Fruit fly (Drosophila melanogaster) whole organism, pupa: ENCODE measurements around the gene CG1889.
A peak's percentile ranks its signal among the peaks of the same experiment; 100 is the strongest.

Experiments
- CG10348 ChIP-seq: fragments of 200-800 bp; sonication (Bioruptor generic); IDR thresholded peaks from 2 replicates; pipeline ENCODE4 v1.3.6; 2022; ENCODE audit warnings: missing biosample characterization, missing genetic modification characterization
- CG12605 ChIP-seq: fragments of 200-800 bp; sonication (Bioruptor generic); IDR thresholded peaks from 2 replicates; pipeline ENCODE4 v1.3.6; 2022; ENCODE audit warnings: missing biosample characterization, missing genetic modification characterization
- CG13204 ChIP-seq: fragments of 200-800 bp; sonication (Bioruptor generic); optimal IDR thresholded peaks from 2 replicates; lab custom pipeline; 2018; ENCODE audit warnings: missing biosample characterization, mild to moderate bottlenecking, missing genetic modification characterization, moderate library complexity
- CG14655 ChIP-seq: fragments of 200-800 bp; sonication (Bioruptor generic); optimal IDR thresholded peaks from 3 replicates; lab custom pipeline; 2017; ENCODE audit warnings: mild to moderate bottlenecking, missing biosample characterization, missing genetic modification reagents, missing genetic modification characterization
- CG15710 ChIP-seq: fragments of 200-800 bp; sonication (Bioruptor generic); optimal IDR thresholded peaks from 2 replicates; lab custom pipeline; 2018; ENCODE audit warnings: missing biosample characterization, mild to moderate bottlenecking, missing genetic modification characterization, moderate library complexity
- CG17806 ChIP-seq: fragments of 200-800 bp; sonication (Bioruptor generic); optimal IDR thresholded peaks from 2 replicates; lab custom pipeline; 2018; ENCODE audit warnings: missing biosample characterization, mild to moderate bottlenecking, missing genetic modification characterization, moderate library complexity
- CG32121 ChIP-seq: fragments of 200-800 bp; sonication (Bioruptor generic); IDR thresholded peaks from 2 replicates; pipeline ENCODE4 v1.3.6; 2022; ENCODE audit warnings: missing biosample characterization, missing genetic modification characterization
- CG34367 ChIP-seq: fragments of 200-800 bp; sonication (Bioruptor generic); optimal IDR thresholded peaks from 2 replicates; lab custom pipeline; 2018; ENCODE audit warnings: missing biosample characterization, mild to moderate bottlenecking, missing genetic modification characterization
- CG4496 ChIP-seq: fragments of 200-800 bp; sonication (Bioruptor generic); IDR thresholded peaks from 3 replicates; pipeline ENCODE4 v1.3.6; 2022; ENCODE audit warnings: missing biosample characterization, missing genetic modification characterization
- CG8159 ChIP-seq: fragments of 200-800 bp; sonication (Bioruptor generic); optimal IDR thresholded peaks from 3 replicates; lab custom pipeline; 2018; ENCODE audit warnings: missing biosample characterization, mild to moderate bottlenecking, missing genetic modification characterization, moderate library complexity
- CG8301 ChIP-seq: fragments of 200-800 bp; sonication (Bioruptor generic); optimal IDR thresholded peaks from 2 replicates; lab custom pipeline; 2018; ENCODE audit warnings: missing biosample characterization, mild to moderate bottlenecking, missing genetic modification characterization
- CG9948 ChIP-seq: fragments of 200-800 bp; sonication (Bioruptor generic); optimal IDR thresholded peaks from 2 replicates; lab custom pipeline; 2018; ENCODE audit warnings: missing biosample characterization, mild to moderate bottlenecking, missing genetic modification characterization, moderate library complexity
- D1 ChIP-seq: fragments of 200-800 bp; sonication (Bioruptor generic); optimal IDR thresholded peaks from 2 replicates; lab custom pipeline; 2018; ENCODE audit warnings: missing biosample characterization, mild to moderate bottlenecking, missing genetic modification characterization, moderate library complexity
- EcR ChIP-seq: fragments of 200-800 bp; sonication (Bioruptor generic); optimal IDR thresholded peaks from 3 replicates; lab custom pipeline; 2019; ENCODE audit warnings: missing biosample characterization, missing genetic modification characterization, mild to moderate bottlenecking, moderate library complexity, missing genetic modification reagents
- Ets98B ChIP-seq: fragments of 200-800 bp; sonication (Bioruptor generic); IDR thresholded peaks from 2 replicates; pipeline ENCODE4 v1.3.6; 2022; ENCODE audit warnings: missing biosample characterization, missing genetic modification characterization
- Pif1A ChIP-seq: fragments of 200-800 bp; sonication (Bioruptor generic); optimal IDR thresholded peaks from 3 replicates; lab custom pipeline; 2016; ENCODE audit warnings: missing biosample characterization, missing genetic modification characterization
- Pif1B ChIP-seq: fragments of 200-800 bp; sonication (Bioruptor generic); optimal IDR thresholded peaks from 3 replicates; lab custom pipeline; 2016; ENCODE audit warnings: missing biosample characterization, missing genetic modification characterization
- Snoo ChIP-seq: fragments of 200-800 bp; sonication (Bioruptor generic); optimal IDR thresholded peaks from 3 replicates; lab custom pipeline; 2017; ENCODE audit warnings: missing biosample characterization, mild to moderate bottlenecking, missing genetic modification characterization, inconsistent platforms
- fd96Ca ChIP-seq: fragments of 200-800 bp; sonication (Bioruptor generic); IDR thresholded peaks from 3 replicates; pipeline ENCODE4 v1.3.6; 2022; ENCODE audit warnings: missing biosample characterization, missing genetic modification characterization
- gl ChIP-seq: fragments of 200-800 bp; sonication (Bioruptor generic); optimal IDR thresholded peaks from 2 replicates; lab custom pipeline; 2018; ENCODE audit warnings: missing biosample characterization, mild to moderate bottlenecking, missing genetic modification characterization
- rn ChIP-seq: fragments of 200-800 bp; sonication (Bioruptor generic); IDR thresholded peaks from 2 replicates; pipeline ENCODE4 v1.3.6; 2022; ENCODE audit warnings: missing biosample characterization, missing genetic modification characterization

Gene CG1889

DNA sequence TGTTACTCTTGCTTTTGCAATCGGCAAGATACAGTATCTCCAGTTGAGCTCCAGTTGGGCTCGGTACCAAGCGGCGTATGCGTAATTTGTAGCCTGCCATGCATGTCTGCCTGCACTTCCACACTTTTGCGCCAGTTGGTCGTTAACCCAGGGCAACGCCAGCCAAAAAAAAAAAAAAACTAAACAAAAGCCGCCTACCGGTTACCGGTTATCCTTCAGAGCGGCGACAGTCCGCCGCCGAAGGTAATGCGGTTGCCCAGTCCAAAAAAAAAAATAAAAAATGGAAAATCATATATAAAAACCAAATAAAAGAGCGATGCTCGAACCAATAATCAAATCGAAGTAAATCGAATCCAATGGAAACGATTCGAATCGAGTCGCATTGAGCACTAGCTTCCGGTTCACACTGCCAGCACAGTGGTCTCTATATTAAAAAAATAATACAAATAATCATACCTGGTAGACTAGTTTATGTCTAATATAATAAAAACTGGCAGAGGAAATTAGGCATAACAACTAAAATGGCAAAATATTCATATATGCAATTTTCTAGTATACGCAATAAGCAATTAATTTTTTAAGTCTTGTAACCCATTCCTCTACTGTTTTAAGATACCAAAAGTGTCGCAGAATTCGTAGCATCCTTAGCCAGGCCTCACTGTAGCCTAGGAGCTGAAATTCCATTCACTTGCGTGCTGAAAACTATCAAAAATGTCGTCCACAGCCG, 22.5 kb downstream of the CG1889 start:
- TF ChIP-seq EcR (GFP tag; lab: Kevin White, UChicago): peak; percentile 61
- TF ChIP-seq CG15710 (tag; lab: Kevin White, UChicago): peak; percentile 67
- TF ChIP-seq CG4496: 0 out of 3 replicates have a peak, but pooled peaks have one; percentile 16
- TF ChIP-seq Pif1B (GFP tag; lab: Kevin White, UChicago): peak; percentile 25
- peak; percentile 72 for TF ChIP-seq CG8159 (tag; lab: Kevin White, UChicago)
- TF ChIP-seq CG17806 (tag; lab: Kevin White, UChicago): no peak

DNA sequence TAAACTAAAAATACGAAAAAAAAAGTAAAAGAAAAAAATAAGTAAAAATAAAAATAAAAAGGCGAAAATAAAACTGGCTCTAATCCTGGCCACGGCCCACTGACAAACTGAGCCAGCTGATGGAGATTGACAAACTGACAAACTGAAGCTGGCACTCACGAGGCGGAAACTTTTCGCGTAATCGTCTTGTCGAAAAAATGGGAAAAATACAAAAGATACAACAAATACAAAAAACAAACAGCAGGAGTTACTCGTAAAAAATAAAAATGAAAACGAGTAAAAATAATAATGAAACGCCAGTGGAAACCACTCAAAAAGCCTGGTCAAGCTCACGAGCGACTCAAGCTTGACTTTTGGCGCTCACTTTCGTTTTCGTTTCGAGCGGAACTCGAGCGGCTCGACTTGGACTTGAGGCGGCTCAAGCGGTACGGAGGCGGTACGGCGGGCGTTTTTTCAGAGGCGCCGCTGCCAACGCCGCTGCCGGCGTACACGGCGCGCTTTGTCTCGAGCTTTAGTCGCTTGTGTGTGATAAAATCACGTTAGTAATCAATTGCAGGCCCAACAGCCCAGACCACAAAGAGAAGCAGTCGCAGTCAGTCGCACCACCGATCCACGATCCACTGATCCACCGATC, 24.2 kb downstream of the CG1889 start, which contains the start of gene CG32694:
CG32694 (plus strand) TSS at position 537 of the 634 bp plus-strand sequence.
- TF ChIP-seq CG13204 (GFP tag; lab: Kevin White, UChicago): peak; percentile 53
- no peak for TF ChIP-seq CG15710 (tag; lab: Kevin White, UChicago)
- no peak for TF ChIP-seq CG34367 (tag; lab: Kevin White, UChicago)
- no peak; the same call in 1 of the 2 replicates for TF ChIP-seq CG32121 (GFP tag; lab: Robert Waterston, UW)
- TF ChIP-seq CG8301 (tag; lab: Kevin White, UChicago): no peak
- TF ChIP-seq CG4496: no peak
- TF ChIP-seq gl: no peak
- peak; percentile 16 for TF ChIP-seq CG8159 (tag; lab: Kevin White, UChicago)
- no peak for TF ChIP-seq Pif1A
- TF ChIP-seq CG12605 (GFP tag; lab: Robert Waterston, UW): no peak
- TF ChIP-seq CG17806 (tag; lab: Kevin White, UChicago): no peak
- no peak for TF ChIP-seq fd96Ca
- no peak for TF ChIP-seq CG9948 (tag; lab: Kevin White, UChicago)
- peak; percentile 34; the same call in 1 of the 2 replicates for TF ChIP-seq Ets98B (GFP tag; lab: Robert Waterston, UW)
- no peak for TF ChIP-seq CG10348
- TF ChIP-seq EcR (GFP tag; lab: Kevin White, UChicago): no peak
- TF ChIP-seq Snoo (tag; lab: Kevin White, UChicago): no peak
- no peak for TF ChIP-seq CG14655 (GFP tag; lab: Kevin White, UChicago)
- TF ChIP-seq Pif1B (GFP tag; lab: Kevin White, UChicago): no peak
- no peak for TF ChIP-seq D1 (tag; lab: Kevin White, UChicago)
- TF ChIP-seq, all 21 proteins: peak for 3

DNA sequence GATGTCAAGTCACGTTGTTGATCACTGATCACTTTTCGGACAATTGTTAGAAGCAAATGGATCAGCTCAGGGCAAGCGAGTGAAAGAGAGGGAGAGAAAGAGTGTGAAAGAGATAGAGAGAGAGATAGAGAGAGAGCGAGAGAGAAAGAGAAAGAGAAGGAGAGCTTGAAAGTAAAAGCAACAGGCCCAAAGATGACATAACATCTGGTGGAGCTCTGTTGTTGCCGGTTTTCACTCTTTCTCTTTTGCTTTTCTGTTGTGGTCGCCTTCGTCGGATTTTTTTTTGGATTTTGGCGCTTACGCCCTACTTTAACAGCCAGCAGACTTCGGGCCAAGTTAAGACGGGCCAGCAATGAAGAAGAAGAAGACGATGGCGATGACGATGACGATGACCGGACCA, 26.0 kb downstream of the CG1889 start:
- TF ChIP-seq CG15710 (tag; lab: Kevin White, UChicago) (no peak), CG12605 (GFP tag; lab: Robert Waterston, UW) (no peak), CG17806 (tag; lab: Kevin White, UChicago) (no peak), CG10348 (no peak), D1 (tag; lab: Kevin White, UChicago) (no peak)

DNA sequence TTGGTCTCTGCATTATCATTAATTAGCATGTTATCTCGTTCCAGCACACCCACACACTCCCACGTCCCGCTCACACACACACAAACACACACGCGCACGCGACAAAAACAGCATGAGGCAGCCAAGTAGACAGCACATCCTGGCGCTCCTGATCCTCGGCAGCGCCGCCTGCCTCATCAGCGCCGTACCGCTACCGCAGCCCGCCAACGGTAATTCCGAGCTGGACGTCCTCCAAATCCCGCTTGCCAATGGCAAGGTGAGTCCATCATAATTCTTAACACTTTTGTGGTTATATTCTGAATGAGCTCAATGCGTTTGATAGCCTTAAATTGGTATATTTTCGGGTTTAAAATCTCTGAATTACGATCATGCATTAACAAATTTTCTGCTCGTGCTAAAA, 27.9 kb downstream of the CG1889 start:
- TF ChIP-seq Snoo (tag; lab: Kevin White, UChicago): no peak
- TF ChIP-seq gl: no peak
- TF ChIP-seq rn: no peak
- TF ChIP-seq CG4496: no peak
- TF ChIP-seq Ets98B (GFP tag; lab: Robert Waterston, UW): no peak
- no peak for TF ChIP-seq CG32121 (GFP tag; lab: Robert Waterston, UW)
- no peak for TF ChIP-seq CG34367 (tag; lab: Kevin White, UChicago)
- TF ChIP-seq CG17806 (tag; lab: Kevin White, UChicago): no peak
- TF ChIP-seq CG8159 (tag; lab: Kevin White, UChicago): no peak
- TF ChIP-seq CG9948 (tag; lab: Kevin White, UChicago): no peak
- no peak for TF ChIP-seq EcR (GFP tag; lab: Kevin White, UChicago)
- TF ChIP-seq CG13204 (GFP tag; lab: Kevin White, UChicago): no peak
- TF ChIP-seq, all 21 proteins: peak for 0

DNA sequence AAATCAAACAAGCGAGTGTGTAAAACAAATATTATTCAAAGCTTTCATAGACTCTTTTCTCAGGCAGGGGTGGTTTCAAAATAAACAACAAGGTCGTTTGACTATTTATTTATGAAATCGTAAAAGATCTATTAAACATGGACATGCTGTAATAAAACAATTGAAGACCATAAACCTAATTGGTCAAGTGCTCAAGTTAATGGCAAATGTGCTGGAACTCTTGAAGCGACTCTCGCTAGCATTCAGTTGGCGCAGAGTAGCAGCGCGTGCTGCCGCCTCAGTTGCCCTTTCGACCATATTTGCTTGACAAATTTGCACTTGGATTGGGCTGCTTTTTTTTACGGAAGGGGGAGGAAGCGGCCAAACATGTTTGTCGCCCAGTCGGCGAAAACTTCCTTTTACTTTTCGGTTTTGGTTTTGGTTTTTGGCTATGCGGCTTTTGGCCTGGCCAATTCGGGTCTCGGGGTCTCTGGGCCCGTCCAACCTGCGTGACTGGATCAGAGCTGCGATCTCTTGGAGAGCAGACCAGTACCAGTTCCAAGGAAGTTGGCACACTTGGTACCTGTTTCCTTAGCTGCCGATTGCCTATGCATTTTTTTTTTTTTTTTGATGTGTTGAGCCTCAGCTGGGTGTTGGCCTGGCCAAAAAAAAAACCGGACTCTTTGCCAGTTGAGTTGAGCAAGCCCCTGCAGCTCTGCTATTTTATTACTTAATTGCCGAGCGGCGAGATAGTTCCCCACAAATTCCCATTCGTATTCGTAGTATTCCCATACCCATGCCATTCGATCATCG, 28.6 kb downstream of the CG1889 start:
- TF ChIP-seq CG12605 (GFP tag; lab: Robert Waterston, UW): peak; percentile 26; the same call in 1 of the 2 replicates
- no peak for TF ChIP-seq CG34367 (tag; lab: Kevin White, UChicago)
- TF ChIP-seq Pif1B (GFP tag; lab: Kevin White, UChicago): no peak
- TF ChIP-seq CG9948 (tag; lab: Kevin White, UChicago): no peak
- 0 out of 3 replicates have a peak, but pooled peaks have one; percentile 47 for TF ChIP-seq CG4496
- TF ChIP-seq D1 (tag; lab: Kevin White, UChicago): no peak
- peak; percentile 17; the same call in 1 of the 3 replicates for TF ChIP-seq fd96Ca
- no peak; the same call in 1 of the 2 replicates for TF ChIP-seq CG32121 (GFP tag; lab: Robert Waterston, UW)
- no peak for TF ChIP-seq Snoo (tag; lab: Kevin White, UChicago)
- peak; percentile 18; the same call in 1 of the 2 replicates for TF ChIP-seq Ets98B (GFP tag; lab: Robert Waterston, UW)
- no peak for TF ChIP-seq Pif1A
- TF ChIP-seq CG15710 (tag; lab: Kevin White, UChicago): no peak
- no peak for TF ChIP-seq CG10348
- TF ChIP-seq CG8159 (tag; lab: Kevin White, UChicago): no peak
- TF ChIP-seq CG17806 (tag; lab: Kevin White, UChicago): peak; percentile 19
- TF ChIP-seq EcR (GFP tag; lab: Kevin White, UChicago): peak; percentile 57
- peak; percentile 23 for TF ChIP-seq CG14655 (GFP tag; lab: Kevin White, UChicago)
- TF ChIP-seq CG8301 (tag; lab: Kevin White, UChicago): peak; percentile 12
- no peak for TF ChIP-seq gl
- TF ChIP-seq rn: no peak
- TF ChIP-seq CG13204 (GFP tag; lab: Kevin White, UChicago): peak; percentile 1
